Worm (Caenorhabditis elegans): ENCODE results near the gene H04D03.2.
A peak's percentile ranks its signal among the peaks of the same experiment; 100 is the strongest.

H04D03.2 gene

ce11 chrIII:10460427-10461163 lies 18.4 kb upstream of the H04D03.2 start, which contains the start of gene ecps-1 (continued):
- TF ChIP-seq nhr-77 (tag; optimal IDR thresholded peaks at IDR 0.05) (peak; percentile 79), ceh-88 (GFP tag; IDR thresholded peaks at IDR 0.05) (peak; percentile 90), egl-13 (tag; optimal IDR thresholded peaks at IDR 0.05) (peak; percentile 81), mef-2 (tag; optimal IDR thresholded peaks at IDR 0.05) (no peak), aly-2 (tag; optimal IDR thresholded peaks at IDR 0.05) (peak; percentile 89), unc-130 (tag; optimal IDR thresholded peaks at IDR 0.05) (peak; percentile 0), elt-2 (tag; optimal IDR thresholded peaks at IDR 0.05) (peak; percentile 61), lin-35 (GFP tag; optimal IDR thresholded peaks at IDR 0.05) (peak; percentile 81 to 90), efl-3 (GFP tag; optimal IDR thresholded peaks at IDR 0.05) (no peak), elt-3 (tag; optimal IDR thresholded peaks at IDR 0.05) (peak in 2 of 6 experiments; percentile 72 to 93), nhr-47 (tag; optimal IDR thresholded peaks at IDR 0.05) (peak; percentile 94), swsn-7 (tag; optimal IDR thresholded peaks at IDR 0.05) (peak; percentile 91), nhr-19 (GFP tag; conservative IDR thresholded peaks at IDR 0.05) (peak; percentile 89), ceh-82 (tag; optimal IDR thresholded peaks at IDR 0.05) (peak; percentile 80 to 92 (median 90)), sox-4 (tag; optimal IDR thresholded peaks at IDR 0.05) (peak; percentile 91), nhr-12 (tag; optimal IDR thresholded peaks at IDR 0.05) (no peak), dpl-1 (GFP tag; optimal IDR thresholded peaks at IDR 0.05) (peak; percentile 72 to 84 (median 83)), ama-1 (optimal IDR thresholded peaks at IDR 0.05) (no peak), sptf-1 (tag; optimal IDR thresholded peaks at IDR 0.05) (no peak), tlp-1 (tag; optimal IDR thresholded peaks at IDR 0.05) (no peak), pag-3 (tag; optimal IDR thresholded peaks at IDR 0.05; ENCODE audit: borderline replicate concordance, insufficient read depth) (no peak), nhr-90 (tag; optimal IDR thresholded peaks at IDR 0.05; ENCODE audit: poor library complexity) (peak; percentile 96), lin-14 (GFP tag; optimal IDR thresholded peaks at IDR 0.05) (peak; percentile 95), ceh-63 (GFP tag; optimal IDR thresholded peaks at IDR 0.05) (peak; percentile 91), mdl-1 (tag; optimal IDR thresholded peaks at IDR 0.05) (peak in 1 of 2 experiments; percentile 47), tbx-2 (tag; optimal IDR thresholded peaks at IDR 0.05) (peak; percentile 92), ceh-90 (tag; optimal IDR thresholded peaks at IDR 0.05) (peak; percentile 77), hlh-17 (GFP tag; optimal IDR thresholded peaks at IDR 0.05; ENCODE audit: borderline replicate concordance) (no peak), rnt-1 (tag; optimal IDR thresholded peaks at IDR 0.05) (peak; percentile 98), F16B12.6 (tag; optimal IDR thresholded peaks at IDR 0.05) (peak; percentile 69), mab-9 (GFP tag; IDR thresholded peaks at IDR 0.05) (peak; percentile 82), ceh-8 (GFP tag; optimal IDR thresholded peaks at IDR 0.05) (peak; percentile 76), unc-98 (GFP tag; IDR thresholded peaks at IDR 0.05) (peak; percentile 96), ces-1 (GFP tag; optimal IDR thresholded peaks at IDR 0.05) (no peak), lin-15B (tag; optimal IDR thresholded peaks at IDR 0.05) (peak; percentile 93), nhr-237 (tag; optimal IDR thresholded peaks at IDR 0.05) (peak; percentile 68), C04F5.9 (tag; optimal IDR thresholded peaks at IDR 0.05) (peak; percentile 81), unc-86 (tag; optimal IDR thresholded peaks at IDR 0.05) (peak; percentile 87), xbp-1 (tag; optimal IDR thresholded peaks at IDR 0.05) (peak; percentile 92), fkh-10 (GFP tag; optimal IDR thresholded peaks at IDR 0.05) (peak; percentile 78), skn-1 (tag; optimal IDR thresholded peaks at IDR 0.05) (peak; percentile 98), vab-15 (tag; optimal IDR thresholded peaks at IDR 0.05) (peak; percentile 1), lsy-2 (tag; optimal IDR thresholded peaks at IDR 0.05) (peak; percentile 92), nhr-28 (tag; optimal IDR thresholded peaks at IDR 0.05) (no peak), mep-1 (tag; optimal IDR thresholded peaks at IDR 0.05) (peak; percentile 96), fos-1 (tag; optimal IDR thresholded peaks at IDR 0.05) (peak; percentile 88), egl-27 (tag; optimal IDR thresholded peaks at IDR 0.05) (peak in 1 of 2 experiments; percentile 22), ztf-11 (tag; optimal IDR thresholded peaks at IDR 0.05) (peak in 1 of 2 experiments; percentile 95), nhr-11 (tag; optimal IDR thresholded peaks at IDR 0.05) (peak; percentile 66), isw-1 (GFP tag; IDR thresholded peaks at IDR 0.05) (peak; percentile 86), jun-1 (tag; optimal IDR thresholded peaks at IDR 0.05) (peak; percentile 81)

Data from whole organism, L1 larva.